Comparison of ENCODE assay signal across 2 worm cellular contexts in genomic region chrV:7624652-7625051, ce11.
TF ChIP-seq lines count a peak whose summit lies in the region.

TSS of gene grsp-4 (plus strand) at chrV:7624952.

TF ChIP-seq in whole organism, L1 larva, 84 proteins besides CTCF, POLR2A, EP300 and RAD21:
- TF ChIP-seq blmp-1 (tag; optimal IDR thresholded peaks at IDR 0.05; lab: Kevin White, UChicago) (peak; percentile 52), Y116A8C.19 (tag; optimal IDR thresholded peaks at IDR 0.05; lab: Kevin White, UChicago; ENCODE audit: borderline replicate concordance) (no peak), nhr-85 (tag; lab: Kevin White, UChicago) (peak; percentile 48)

TF ChIP-seq in whole organism, L4 larva, 104 proteins besides CTCF, POLR2A, EP300 and RAD21:
- TF ChIP-seq aha-1 (tag; lab: Kevin White, UChicago) (peak; percentile 6), pha-4 (GFP tag; IDR thresholded peaks at IDR 0.05; lab: Robert Waterston, UW) (no peak), pha-4 (tag; optimal IDR thresholded peaks at IDR 0.05; lab: Kevin White, UChicago) (no peak)

Comparison
In these comparisons a context has a peak if more than half of its experiments do, and no peak if none do; other contexts are left out.
1. Of the 29 proteins assayed by ChIP-seq in both whole organism, L4 larva and whole organism, L1 larva: peak only in whole organism, L4 larva: aha-1; only in whole organism, L1 larva: none; in both: none; in neither: 28.